Fruit fly (Drosophila melanogaster): Measurements from ENCODE around the gene Bin1.

- TF ChIP-seq sv (GFP tag; optimal IDR thresholded peaks at IDR 0.05) (no peak), dsf (GFP tag; optimal IDR thresholded peaks at IDR 0.05; ENCODE audit: borderline replicate concordance) (no peak), pan (optimal IDR thresholded peaks at IDR 0.05) (no peak), HLH106 (tag; optimal IDR thresholded peaks at IDR 0.05) (no peak), Hr78 (GFP tag; optimal IDR thresholded peaks at IDR 0.05) (no peak), usp (GFP tag; optimal IDR thresholded peaks at IDR 0.05) (no peak), fru (GFP tag; optimal IDR thresholded peaks at IDR 0.05) (no peak), N (GFP tag; optimal IDR thresholded peaks at IDR 0.05) (no peak), h (GFP tag; optimal IDR thresholded peaks at IDR 0.05) (no peak), psq (GFP tag; optimal IDR thresholded peaks at IDR 0.05) (no peak), Abd-B (GFP tag; optimal IDR thresholded peaks at IDR 0.05) (no peak), Dif (GFP tag; optimal IDR thresholded peaks at IDR 0.05; ENCODE audit: partially characterized antibody) (no peak), Jra (GFP tag; optimal IDR thresholded peaks at IDR 0.05) (no peak)
Observed at dm6 chr3R:16225760-16226159, 36.4 kb upstream of the Bin1 start.

Data from whole organism, wandering third instar larva.